Worm (Caenorhabditis elegans): ENCODE data around the gene W02H3.3.

Gene W02H3.3

DNA sequence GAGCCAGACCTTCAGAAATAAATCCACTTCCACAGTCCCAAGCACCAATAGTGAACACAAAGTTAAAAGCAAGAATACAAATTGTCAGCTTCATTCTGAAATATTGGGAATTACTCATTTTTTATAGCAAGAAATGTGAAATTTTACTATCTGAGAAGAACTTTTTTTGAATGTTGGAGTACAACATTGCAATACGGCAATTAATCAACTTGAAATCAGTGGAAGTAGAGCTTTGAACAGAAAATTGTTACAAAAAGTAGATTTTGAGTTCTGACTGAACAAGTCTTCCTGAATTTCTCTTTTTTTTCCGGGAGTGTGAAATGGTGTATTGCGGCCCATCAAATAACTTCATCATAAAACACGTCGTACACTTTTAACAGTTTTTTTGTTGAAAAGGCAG, 19.8 kb downstream of the W02H3.3 start, which contains the start of gene W04G3.10:
TSS of gene W04G3.10 (minus strand) at position 101 of the 400 bp plus-strand sequence.
- TF ChIP-seq scrt-1 (GFP tag; IDR thresholded peaks at IDR 0.05) (no peak), flt-1 (GFP tag; IDR thresholded peaks at IDR 0.05) (no peak), B0310.2 (tag; optimal IDR thresholded peaks at IDR 0.05) (no peak), pes-1 (GFP tag; IDR thresholded peaks at IDR 0.05) (no peak)

DNA sequence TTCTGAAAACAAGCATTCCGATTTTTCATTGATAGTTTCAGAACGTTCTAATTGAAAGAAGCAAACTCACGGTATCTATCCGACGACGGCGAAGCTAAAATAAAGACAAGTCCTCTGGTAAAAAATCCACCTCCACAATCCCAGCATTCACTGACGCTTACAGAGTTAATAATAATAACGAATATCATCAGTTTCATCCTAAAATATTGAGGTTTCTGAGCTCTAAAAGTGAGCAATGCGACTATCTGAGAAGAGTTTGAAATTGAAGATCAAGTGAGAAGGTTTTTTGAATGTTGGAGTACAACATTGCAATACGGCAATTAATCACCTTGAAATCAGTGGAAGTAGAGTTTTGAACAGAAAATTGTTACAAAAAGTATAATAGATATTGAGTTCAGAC, 21.5 kb downstream of the W02H3.3 start, which contains the start of gene W04G3.12:
TSS of gene W04G3.12 (minus strand) at position 311 of the 400 bp plus-strand sequence.
- no peak for TF ChIP-seq hmbx-1 (tag; optimal IDR thresholded peaks at IDR 0.05)

DNA sequence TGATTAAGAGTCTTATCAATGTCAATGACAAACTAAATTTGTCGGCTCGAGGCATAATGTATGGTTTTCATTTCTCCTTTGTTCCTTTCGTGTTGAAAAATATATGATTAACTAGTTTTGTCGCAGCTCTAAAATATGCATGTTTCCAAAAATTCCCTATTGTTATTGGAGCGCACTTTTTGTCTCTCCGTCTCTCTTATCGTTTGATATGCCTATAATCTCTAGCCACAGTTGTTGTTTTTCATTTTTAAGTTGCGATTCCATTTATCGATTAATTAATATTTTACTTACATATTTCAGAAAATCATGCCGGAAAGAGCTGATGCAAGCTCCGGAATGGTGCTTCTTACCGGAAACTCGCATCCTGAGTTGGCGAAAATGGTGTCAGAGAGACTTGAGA, 24.6 kb downstream of the W02H3.3 start, which contains the start of gene W04G3.5:
TSS of gene W04G3.5 (plus strand) at position 301 of the 400 bp plus-strand sequence.
- no peak for TF ChIP-seq tbx-11 (GFP tag; IDR thresholded peaks at IDR 0.05)
- no peak for TF ChIP-seq hmbx-1 (tag; optimal IDR thresholded peaks at IDR 0.05)
- no peak for TF ChIP-seq F13C5.2 (tag; optimal IDR thresholded peaks at IDR 0.05)
- TF ChIP-seq ceh-13 (GFP tag; optimal IDR thresholded peaks at IDR 0.05) = no peak
- no peak for TF ChIP-seq aly-1 (tag; optimal IDR thresholded peaks at IDR 0.05)
- no peak for TF ChIP-seq pes-1 (GFP tag; IDR thresholded peaks at IDR 0.05)
- TF ChIP-seq tbx-37 (GFP tag; conservative IDR thresholded peaks at IDR 0.05) = no peak
- TF ChIP-seq hmg-4 (GFP tag; optimal IDR thresholded peaks at IDR 0.05) = no peak
- TF ChIP-seq B0310.2 (tag; optimal IDR thresholded peaks at IDR 0.05) = no peak
- TF ChIP-seq tra-4 (tag; optimal IDR thresholded peaks at IDR 0.05) = no peak
- no peak for TF ChIP-seq flt-1 (GFP tag; IDR thresholded peaks at IDR 0.05)
- no peak for TF ChIP-seq hnd-1 (tag; optimal IDR thresholded peaks at IDR 0.05)
- no peak for TF ChIP-seq sea-1 (GFP tag; conservative IDR thresholded peaks at IDR 0.05)
- TF ChIP-seq scrt-1 (GFP tag; IDR thresholded peaks at IDR 0.05) = no peak
- TF ChIP-seq ama-1 (optimal IDR thresholded peaks at IDR 0.05) = no peak
- no peak for TF ChIP-seq ets-7 (tag; optimal IDR thresholded peaks at IDR 0.05)
- TF ChIP-seq ceh-36 (tag; optimal IDR thresholded peaks at IDR 0.05) = no peak

DNA sequence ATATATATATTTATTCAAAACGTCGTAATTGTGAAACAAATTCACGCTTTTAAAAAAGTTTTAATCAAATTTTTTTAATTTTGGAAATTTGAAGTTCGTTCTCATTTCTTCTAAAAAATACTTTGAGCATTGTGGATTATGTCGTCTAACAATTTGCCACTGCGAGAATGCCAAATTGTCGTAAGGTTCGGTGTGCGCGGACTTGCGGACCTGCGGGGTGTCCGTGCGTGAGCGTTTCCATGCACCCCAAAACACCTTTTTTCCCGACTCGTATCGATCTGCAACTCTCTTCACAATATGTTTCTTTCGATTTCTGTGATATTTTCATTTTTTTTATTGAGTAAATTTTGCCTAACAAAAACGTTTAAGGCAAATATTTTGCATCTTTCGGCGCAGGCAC, 25.3 kb downstream of the W02H3.3 start:
- no peak for TF ChIP-seq ceh-13 (GFP tag; optimal IDR thresholded peaks at IDR 0.05)
- peak; percentile 29 for TF ChIP-seq hmg-4 (GFP tag; optimal IDR thresholded peaks at IDR 0.05)

DNA sequence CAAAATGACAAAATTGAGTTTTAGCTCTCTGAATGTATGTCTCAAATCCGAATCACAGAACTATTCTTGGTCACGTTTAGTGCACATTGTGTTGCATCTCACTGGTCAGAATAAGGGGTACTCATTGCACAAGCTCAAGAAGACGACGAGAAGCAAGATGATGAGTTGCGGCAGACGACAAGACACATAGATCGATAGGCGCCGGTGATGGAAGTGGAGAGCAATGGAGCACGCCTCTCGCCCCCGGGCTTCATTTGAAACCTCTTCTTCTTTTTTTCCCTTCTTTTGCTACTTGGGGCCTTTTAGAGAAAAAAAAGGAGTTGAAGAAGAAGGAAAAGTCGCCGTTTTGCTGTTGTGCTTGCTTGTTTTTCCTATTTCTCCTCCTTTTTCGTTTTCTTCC, 29.7 kb downstream of the W02H3.3 start, which contains the start of gene apt-9:
TSS of gene apt-9 (plus strand) at position 194 of the 400 bp plus-strand sequence.
- TF ChIP-seq ceh-36 (tag; optimal IDR thresholded peaks at IDR 0.05) = no peak

DNA sequence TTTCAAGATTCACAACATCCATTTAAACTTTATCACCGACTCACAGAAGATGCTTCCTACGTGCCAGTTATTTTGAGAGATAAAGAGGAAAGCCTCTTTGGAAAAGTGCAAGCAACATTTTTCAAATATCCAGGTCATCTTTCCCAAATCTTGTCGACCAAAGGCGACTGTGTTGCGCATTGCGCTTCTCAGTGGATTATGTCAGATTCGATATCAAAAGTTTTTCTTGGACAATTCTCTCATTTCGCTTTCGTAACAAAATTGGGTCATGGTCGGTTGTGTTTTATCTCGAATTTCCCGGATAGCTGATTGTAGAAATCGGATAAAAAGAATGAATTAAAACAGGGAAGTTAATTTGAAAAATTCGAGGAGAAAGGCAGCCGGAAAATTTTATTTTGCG, 30.7 kb downstream of the W02H3.3 start:
- TF ChIP-seq flt-1 (GFP tag; IDR thresholded peaks at IDR 0.05) = no peak
- no peak for TF ChIP-seq sea-1 (GFP tag; conservative IDR thresholded peaks at IDR 0.05)
- TF ChIP-seq scrt-1 (GFP tag; IDR thresholded peaks at IDR 0.05) = no peak
- TF ChIP-seq tbx-11 (GFP tag; IDR thresholded peaks at IDR 0.05) = no peak
- no peak for TF ChIP-seq hmg-4 (GFP tag; optimal IDR thresholded peaks at IDR 0.05)
- TF ChIP-seq ceh-36 (tag; optimal IDR thresholded peaks at IDR 0.05) = no peak
- no peak for TF ChIP-seq tbx-37 (GFP tag; conservative IDR thresholded peaks at IDR 0.05)
- no peak for TF ChIP-seq pes-1 (GFP tag; IDR thresholded peaks at IDR 0.05)

DNA sequence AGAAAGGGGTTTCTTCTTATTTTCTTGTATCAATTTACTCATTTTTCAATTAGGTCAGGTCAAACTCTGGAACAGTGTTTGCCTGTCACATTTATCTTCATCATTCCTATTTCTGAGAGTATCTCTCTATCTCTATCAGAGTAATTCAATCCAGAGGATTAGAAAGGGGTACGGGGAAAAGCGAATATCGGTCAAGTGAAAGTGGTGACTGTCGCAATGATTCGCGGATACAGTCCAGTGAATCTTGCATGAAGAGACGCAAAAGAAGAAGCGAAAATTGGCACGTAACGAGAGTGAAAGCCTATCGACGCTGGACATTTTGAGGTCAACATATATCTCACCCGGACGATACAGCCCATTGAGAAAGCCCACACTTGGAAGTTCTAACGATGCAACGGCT, 33.2 kb downstream of the W02H3.3 start, which contains the start of gene lpr-4:
TSS of gene lpr-4 (plus strand) at position 328 of the 400 bp plus-strand sequence.
- TF ChIP-seq sea-1 (GFP tag; conservative IDR thresholded peaks at IDR 0.05) (no peak), ets-7 (tag; optimal IDR thresholded peaks at IDR 0.05) (no peak), tra-4 (tag; optimal IDR thresholded peaks at IDR 0.05) (no peak), tbx-11 (GFP tag; IDR thresholded peaks at IDR 0.05) (no peak), scrt-1 (GFP tag; IDR thresholded peaks at IDR 0.05) (no peak), hmg-4 (GFP tag; optimal IDR thresholded peaks at IDR 0.05) (no peak), B0310.2 (tag; optimal IDR thresholded peaks at IDR 0.05) (no peak), aly-1 (tag; optimal IDR thresholded peaks at IDR 0.05) (no peak), pes-1 (GFP tag; IDR thresholded peaks at IDR 0.05) (no peak), F13C5.2 (tag; optimal IDR thresholded peaks at IDR 0.05) (no peak), hnd-1 (tag; optimal IDR thresholded peaks at IDR 0.05) (no peak), ceh-36 (tag; optimal IDR thresholded peaks at IDR 0.05) (no peak), hmbx-1 (tag; optimal IDR thresholded peaks at IDR 0.05) (no peak)

DNA sequence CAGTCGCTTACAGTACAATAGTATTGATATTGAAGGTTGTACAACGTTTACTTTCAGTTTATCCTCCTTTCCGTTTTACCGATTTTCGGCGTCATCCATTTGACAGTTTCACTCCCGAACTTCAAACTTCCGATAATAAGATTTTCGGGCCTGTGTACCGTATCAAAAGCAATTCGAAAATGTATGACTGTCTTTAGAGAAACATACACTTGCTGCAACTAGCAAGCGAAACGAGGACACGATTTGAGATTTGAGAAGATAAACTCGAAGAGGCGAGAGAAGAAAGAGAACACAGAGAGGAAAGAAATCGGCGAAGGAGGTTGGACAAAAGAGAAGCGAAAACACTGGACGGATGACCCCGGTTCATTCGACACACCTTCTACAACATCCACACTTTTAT, 36.1 kb downstream of the W02H3.3 start, which contains the start of gene lpr-5:
TSS of gene lpr-5 (plus strand) at position 220 of the 400 bp plus-strand sequence.
- no peak for TF ChIP-seq ama-1 (optimal IDR thresholded peaks at IDR 0.05)
- TF ChIP-seq scrt-1 (GFP tag; IDR thresholded peaks at IDR 0.05) = no peak
- TF ChIP-seq ceh-36 (tag; optimal IDR thresholded peaks at IDR 0.05) = no peak
- TF ChIP-seq B0310.2 (tag; optimal IDR thresholded peaks at IDR 0.05) = no peak
- TF ChIP-seq hmbx-1 (tag; optimal IDR thresholded peaks at IDR 0.05) = no peak
- no peak for TF ChIP-seq ets-7 (tag; optimal IDR thresholded peaks at IDR 0.05)
- no peak for TF ChIP-seq tbx-11 (GFP tag; IDR thresholded peaks at IDR 0.05)
- no peak for TF ChIP-seq hmg-4 (GFP tag; optimal IDR thresholded peaks at IDR 0.05)
- TF ChIP-seq F13C5.2 (tag; optimal IDR thresholded peaks at IDR 0.05) = no peak
- TF ChIP-seq ceh-13 (GFP tag; optimal IDR thresholded peaks at IDR 0.05) = no peak
- TF ChIP-seq hnd-1 (tag; optimal IDR thresholded peaks at IDR 0.05) = no peak
- TF ChIP-seq flt-1 (GFP tag; IDR thresholded peaks at IDR 0.05) = no peak
- no peak for TF ChIP-seq pes-1 (GFP tag; IDR thresholded peaks at IDR 0.05)
- TF ChIP-seq tra-4 (tag; optimal IDR thresholded peaks at IDR 0.05) = no peak

DNA sequence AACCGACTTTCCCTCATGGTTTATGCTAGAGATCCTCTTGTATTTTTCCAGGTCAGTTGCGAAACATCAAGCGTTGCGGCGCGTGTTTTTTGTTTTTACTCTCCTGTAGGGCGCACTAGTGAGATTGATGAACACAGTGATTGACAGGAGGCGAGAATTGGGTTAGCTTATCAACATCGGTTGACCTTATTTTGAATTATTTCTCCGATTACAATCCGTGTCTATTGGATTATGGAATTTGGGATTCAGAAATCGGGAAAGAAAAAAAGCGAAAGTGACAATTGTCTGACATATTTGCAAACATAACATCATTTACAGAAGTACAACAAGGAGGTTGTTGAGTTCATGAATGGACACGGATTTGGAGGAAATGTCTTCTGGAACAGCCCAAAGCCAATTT, 37.0 kb downstream of the W02H3.3 start:
- TF ChIP-seq ceh-13 (GFP tag; optimal IDR thresholded peaks at IDR 0.05) = no peak
- TF ChIP-seq aly-1 (tag; optimal IDR thresholded peaks at IDR 0.05) = no peak
- no peak for TF ChIP-seq ets-7 (tag; optimal IDR thresholded peaks at IDR 0.05)
- no peak for TF ChIP-seq tbx-37 (GFP tag; conservative IDR thresholded peaks at IDR 0.05)
- no peak for TF ChIP-seq hmg-4 (GFP tag; optimal IDR thresholded peaks at IDR 0.05)
- TF ChIP-seq scrt-1 (GFP tag; IDR thresholded peaks at IDR 0.05) = no peak
- no peak for TF ChIP-seq pes-1 (GFP tag; IDR thresholded peaks at IDR 0.05)
- TF ChIP-seq ama-1 (optimal IDR thresholded peaks at IDR 0.05) = no peak
- no peak for TF ChIP-seq hmbx-1 (tag; optimal IDR thresholded peaks at IDR 0.05)
- no peak for TF ChIP-seq tra-4 (tag; optimal IDR thresholded peaks at IDR 0.05)
- no peak for TF ChIP-seq ceh-36 (tag; optimal IDR thresholded peaks at IDR 0.05)
- no peak for TF ChIP-seq sea-1 (GFP tag; conservative IDR thresholded peaks at IDR 0.05)
- TF ChIP-seq flt-1 (GFP tag; IDR thresholded peaks at IDR 0.05) = no peak
- no peak for TF ChIP-seq tbx-11 (GFP tag; IDR thresholded peaks at IDR 0.05)
- no peak for TF ChIP-seq hnd-1 (tag; optimal IDR thresholded peaks at IDR 0.05)
- no peak for TF ChIP-seq B0310.2 (tag; optimal IDR thresholded peaks at IDR 0.05)

All from whole organism, early embryonic.